Worm (Caenorhabditis elegans) whole organism, L4/young adult: ENCODE data around the gene cpx-2.

Experiments used
- W03F9.2 ChIP-seq: fragments of 150-350 bp; optimal IDR thresholded peaks from 2 replicates; lab custom pipeline; 2014; ENCODE audit warnings: missing biosample characterization, missing genetic modification characterization
- dao-5 ChIP-seq: sonication (generic microtip); optimal IDR thresholded peaks from 2 replicates; lab custom pipeline; 2016; ENCODE audit warnings: missing genotype, missing genetic modification characterization, moderate library complexity, missing compliant biosample characterization
- him-1 ChIP-seq: sonication (generic microtip); optimal IDR thresholded peaks from 2 replicates; lab custom pipeline; 2016; ENCODE audit warnings: missing genotype, missing genetic modification reagents, missing genetic modification characterization, missing compliant biosample characterization

The cpx-2 gene

ce11 chrX:13038791-13039190 is 32.2 kb downstream of the cpx-2 start:
- peak; percentile 19 for TF ChIP-seq W03F9.2
- no peak for TF ChIP-seq him-1 (tag; lab: Kevin White, UChicago)
- TF ChIP-seq dao-5 (tag; lab: Kevin White, UChicago): peak; percentile 17

ce11 chrX:13034333-13034732 is 36.7 kb downstream of the cpx-2 start:
- TF ChIP-seq W03F9.2 (no peak), him-1 (tag; lab: Kevin White, UChicago) (no peak), dao-5 (tag; lab: Kevin White, UChicago) (no peak)

ce11 chrX:13033850-13034249 is 37.2 kb downstream of the cpx-2 start:
- TF ChIP-seq him-1 (tag; lab: Kevin White, UChicago) (no peak), dao-5 (tag; lab: Kevin White, UChicago) (no peak), W03F9.2 (no peak)

ce11 chrX:13032610-13033009 is 38.4 kb downstream of the cpx-2 start, which contains the start of gene npr-10:
Gene npr-10, minus strand, starts transcription at chrX:13032710.
- TF ChIP-seq him-1 (tag; lab: Kevin White, UChicago) (no peak), W03F9.2 (no peak), dao-5 (tag; lab: Kevin White, UChicago) (no peak)

- TF ChIP-seq him-1 (tag; lab: Kevin White, UChicago) (no peak), W03F9.2 (no peak), dao-5 (tag; lab: Kevin White, UChicago) (no peak)
These were observed 49.6 kb downstream of the cpx-2 start for ce11 chrX:13021446-13021845.
